Fruit fly (Drosophila melanogaster) whole organism, embryonic: ENCODE measurements around the gene Ugt36D1.

ENCODE experiments used
- Asciz ChIP-seq: fragments of 200-800 bp; sonication (Bioruptor generic); optimal IDR thresholded peaks from 2 replicates; lab custom pipeline; 2017; ENCODE audit warnings: missing biosample characterization, mild to moderate bottlenecking, missing genetic modification characterization, missing genetic modification reagents
- CG11723 ChIP-seq: fragments of 200-800 bp; sonication (Bioruptor generic); optimal IDR thresholded peaks from 2 replicates; lab custom pipeline; 2017; ENCODE audit warnings: missing biosample characterization, mild to moderate bottlenecking, missing genetic modification characterization
- CG1233 ChIP-seq: fragments of 200-800 bp; sonication (Bioruptor generic); optimal IDR thresholded peaks from 4 replicates; lab custom pipeline; 2018; ENCODE audit warnings: missing biosample characterization, mild to moderate bottlenecking, missing genetic modification characterization
- CG13424 ChIP-seq: fragments of 200-800 bp; sonication (Bioruptor generic); optimal IDR thresholded peaks from 2 replicates; lab custom pipeline; 2019; ENCODE audit warnings: missing biosample characterization, mild to moderate bottlenecking, missing genetic modification characterization, moderate library complexity
- CG14710 ChIP-seq: fragments of 200-800 bp; sonication (Bioruptor generic); optimal IDR thresholded peaks from 3 replicates; lab custom pipeline; 2019; ENCODE audit warnings: missing biosample characterization, mild to moderate bottlenecking, missing genetic modification characterization, moderate library complexity
- CG14965 ChIP-seq: fragments of 200-800 bp; sonication (Bioruptor generic); optimal IDR thresholded peaks from 2 replicates; lab custom pipeline; 2016; ENCODE audit warnings: missing biosample characterization, missing genetic modification characterization, borderline replicate concordance
- CG1529 ChIP-seq: fragments of 200-800 bp; sonication (Bioruptor generic); optimal IDR thresholded peaks from 3 replicates; lab custom pipeline; 2018; ENCODE audit warnings: missing biosample characterization, missing genetic modification characterization
- CG15601 ChIP-seq: fragments of 200-800 bp; sonication (Bioruptor generic); optimal IDR thresholded peaks from 3 replicates; lab custom pipeline; 2019; ENCODE audit warnings: missing biosample characterization, mild to moderate bottlenecking, missing genetic modification characterization, moderate library complexity
- CG17361 ChIP-seq: fragments of 200-800 bp; sonication (Bioruptor generic); IDR thresholded peaks from 3 replicates; pipeline ENCODE4 v1.3.6; 2022; ENCODE audit warnings: missing biosample characterization, missing genetic modification characterization
- CG31224 ChIP-seq: fragments of 200-800 bp; sonication (Bioruptor generic); IDR thresholded peaks from 2 replicates; pipeline ENCODE4 v1.3.6; 2022; ENCODE audit warnings: missing biosample characterization, missing genetic modification characterization
- CG32767 ChIP-seq: fragments of 200-800 bp; sonication (Bioruptor generic); IDR thresholded peaks from 2 replicates; pipeline ENCODE4 v1.3.6; 2022; ENCODE audit warnings: missing biosample characterization, missing genetic modification characterization
- CG34224 ChIP-seq: fragments of 200-800 bp; sonication (Bioruptor generic); IDR thresholded peaks from 3 replicates; pipeline ENCODE4 v1.3.6; 2022; ENCODE audit warnings: missing biosample characterization, missing genetic modification characterization; ENCODE audit not compliant: partially characterized antibody
- CG5245 ChIP-seq: fragments of 200-800 bp; sonication (Bioruptor generic); optimal IDR thresholded peaks from 3 replicates; lab custom pipeline; 2016; ENCODE audit warnings: missing biosample characterization, missing genetic modification characterization
- CG8944 ChIP-seq: fragments of 200-800 bp; sonication (Bioruptor generic); optimal IDR thresholded peaks from 3 replicates; lab custom pipeline; 2016; ENCODE audit warnings: missing biosample characterization, missing genetic modification characterization
- Chrac-16 ChIP-seq: fragments of 200-800 bp; sonication (Bioruptor generic); optimal IDR thresholded peaks from 3 replicates; lab custom pipeline; 2016; ENCODE audit warnings: missing biosample characterization, missing genetic modification characterization
- D19A ChIP-seq: fragments of 200-800 bp; optimal IDR thresholded peaks from 3 replicates; lab custom pipeline; 2019; ENCODE audit warnings: missing biosample characterization, mild to moderate bottlenecking, missing genetic modification characterization, moderate library complexity
- Doc3 ChIP-seq: fragments of 200-800 bp; sonication (Bioruptor generic); IDR thresholded peaks from 3 replicates; pipeline ENCODE4 v1.3.6; 2022; ENCODE audit warnings: missing biosample characterization, missing genetic modification characterization; ENCODE audit not compliant: partially characterized antibody
- Dref ChIP-seq: fragments of 200-800 bp; sonication (Bioruptor generic); IDR thresholded peaks from 2 replicates; pipeline ENCODE4 v1.3.6; 2022; ENCODE audit warnings: missing biosample characterization, missing genetic modification characterization
- Ets65A ChIP-seq: fragments of 200-800 bp; sonication (Bioruptor generic); peaks from one replicate; lab custom pipeline; 2016; ENCODE audit warnings: missing biosample characterization, missing genetic modification characterization
- GATAe ChIP-seq: fragments of 200-800 bp; sonication (Bioruptor generic); conservative IDR thresholded peaks from 2 replicates; pipeline ENCODE4 v1.3.6; 2022; ENCODE audit warnings: missing biosample characterization, missing genetic modification characterization
- Hr78 ChIP-seq, 2 experiments: fragments of 200-800 bp in 1 of 2; fragments of >200 bp in 1 of 2; sonication (Bioruptor generic) in 1 of 2; optimal IDR thresholded peaks; 2 replicates each; lab custom pipeline; 2017 to 2019; ENCODE audit warnings: missing biosample characterization in 2 of 2, missing genetic modification characterization in 2 of 2, mild to moderate bottlenecking in 1 of 2, moderate library complexity in 1 of 2
- Jarid2 ChIP-seq: fragments of 200-800 bp; sonication (Bioruptor generic); optimal IDR thresholded peaks from 3 replicates; lab custom pipeline; 2017; ENCODE audit warnings: mild to moderate bottlenecking, missing biosample characterization, missing genetic modification reagents, missing genetic modification characterization
- Mrtf ChIP-seq: fragments of 200-800 bp; sonication (Bioruptor generic); IDR thresholded peaks from 3 replicates; pipeline ENCODE4 v1.3.6; 2022; ENCODE audit warnings: missing biosample characterization, missing genetic modification characterization
- NFAT ChIP-seq: fragments of 200-800 bp; sonication (Bioruptor generic); IDR thresholded peaks from 2 replicates; pipeline ENCODE4 v1.3.6; 2022; ENCODE audit warnings: missing biosample characterization, missing genetic modification characterization
- Nf-YB ChIP-seq: fragments of 200-800 bp; sonication (Bioruptor generic); optimal IDR thresholded peaks from 3 replicates; lab custom pipeline; 2019; ENCODE audit warnings: missing biosample characterization, mild to moderate bottlenecking, missing genetic modification characterization, moderate library complexity
- Nf-YC ChIP-seq: fragments of 200-800 bp; optimal IDR thresholded peaks from 3 replicates; lab custom pipeline; 2019; ENCODE audit warnings: missing biosample characterization, mild to moderate bottlenecking, missing genetic modification characterization, moderate library complexity
- Oaz ChIP-seq: fragments of 200-800 bp; sonication (Bioruptor generic); IDR thresholded peaks from 2 replicates; pipeline ENCODE4 v1.3.6; 2022; ENCODE audit warnings: missing biosample characterization, missing genetic modification characterization
- Oli ChIP-seq: fragments of 200-800 bp; sonication (Bioruptor generic); optimal IDR thresholded peaks from 2 replicates; lab custom pipeline; 2018; ENCODE audit warnings: missing biosample characterization, mild to moderate bottlenecking, missing genetic modification characterization, moderate library complexity
- Rfx ChIP-seq: fragments of 200-800 bp; sonication (Bioruptor generic); IDR thresholded peaks from 2 replicates; pipeline ENCODE4 v1.3.6; 2022; ENCODE audit warnings: missing biosample characterization, missing genetic modification characterization
- Sry-δ ChIP-seq: fragments of 200-800 bp; sonication (Bioruptor generic); optimal IDR thresholded peaks from 2 replicates; lab custom pipeline; 2016; ENCODE audit warnings: missing biosample characterization, missing genetic modification characterization
- Stat92E ChIP-seq, 3 experiments: fragments of >200 bp in 2 of 3; fragments of 200-800 bp in 1 of 3; sonication (Bioruptor generic) in 1 of 3; optimal IDR thresholded peaks; 2 replicates each; lab custom pipeline; 2017 to 2019; ENCODE audit warnings: missing biosample characterization in 3 of 3, missing genetic modification characterization in 3 of 3, mild to moderate bottlenecking in 1 of 3, moderate library complexity in 1 of 3
- ase ChIP-seq: fragments of 200-800 bp; sonication (Bioruptor generic); IDR thresholded peaks from 3 replicates; pipeline ENCODE4 v1.3.6; 2022; ENCODE audit warnings: missing biosample characterization, missing genetic modification characterization
- bigmax ChIP-seq: fragments of 200-800 bp; sonication (Bioruptor generic); optimal IDR thresholded peaks from 2 replicates; lab custom pipeline; 2018; ENCODE audit warnings: missing biosample characterization, mild to moderate bottlenecking, missing genetic modification characterization
- caup ChIP-seq: fragments of 200-800 bp; sonication (Bioruptor generic); optimal IDR thresholded peaks from 3 replicates; lab custom pipeline; 2017; ENCODE audit warnings: missing biosample characterization, mild to moderate bottlenecking, missing genetic modification characterization, moderate library complexity; ENCODE audit not compliant: severe bottlenecking
- cg ChIP-seq: fragments of 200-800 bp; sonication (Bioruptor generic); optimal IDR thresholded peaks from 3 replicates; lab custom pipeline; 2019; ENCODE audit warnings: missing biosample characterization, mild to moderate bottlenecking, missing genetic modification characterization, moderate library complexity
- dm ChIP-seq: fragments of 200-800 bp; sonication (Bioruptor generic); optimal IDR thresholded peaks from 3 replicates; lab custom pipeline; 2016; ENCODE audit warnings: missing biosample characterization, missing genetic modification characterization
- emc ChIP-seq: fragments of 200-800 bp; sonication (Bioruptor generic); optimal IDR thresholded peaks from 2 replicates; lab custom pipeline; 2016; ENCODE audit warnings: missing biosample characterization, missing genetic modification characterization
- gem ChIP-seq: fragments of 200-800 bp; sonication (Bioruptor generic); optimal IDR thresholded peaks from 2 replicates; lab custom pipeline; 2019; ENCODE audit warnings: missing biosample characterization, mild to moderate bottlenecking, missing genetic modification characterization, moderate library complexity
- gfzf ChIP-seq: fragments of 200-800 bp; sonication (Bioruptor generic); optimal IDR thresholded peaks from 2 replicates; lab custom pipeline; 2016; ENCODE audit warnings: missing biosample characterization, mild to moderate bottlenecking, missing genetic modification characterization, moderate library complexity
- lilli ChIP-seq: fragments of 200-800 bp; sonication (Bioruptor generic); optimal IDR thresholded peaks from 3 replicates; lab custom pipeline; 2016; ENCODE audit warnings: missing biosample characterization, missing genetic modification characterization
- lola ChIP-seq, 3 experiments: fragments of >200 bp in 2 of 3; fragments of 200-800 bp in 1 of 3; sonication (Bioruptor generic) in 1 of 3; optimal IDR thresholded peaks; 2 replicates each; lab custom pipeline; 2017 to 2019; ENCODE audit warnings: missing biosample characterization in 3 of 3, missing genetic modification characterization in 3 of 3, mild to moderate bottlenecking in 1 of 3, moderate library complexity in 1 of 3
- sd ChIP-seq: fragments of 200-800 bp; sonication (Bioruptor generic); optimal IDR thresholded peaks from 3 replicates; lab custom pipeline; 2018; ENCODE audit warnings: missing biosample characterization, mild to moderate bottlenecking, missing genetic modification characterization, moderate library complexity
- sisA ChIP-seq: fragments of 200-800 bp; sonication (Bioruptor generic); IDR thresholded peaks from 2 replicates; pipeline ENCODE4 v1.3.6; 2022; ENCODE audit warnings: missing biosample characterization, missing genetic modification characterization
- stwl ChIP-seq: fragments of 200-800 bp; sonication (Bioruptor generic); optimal IDR thresholded peaks from 3 replicates; lab custom pipeline; 2018; ENCODE audit warnings: missing biosample characterization, mild to moderate bottlenecking, missing genetic modification characterization, moderate library complexity
- twi ChIP-seq: fragments of 200-800 bp; optimal IDR thresholded peaks from 2 replicates; lab custom pipeline; 2019; ENCODE audit warnings: missing biosample characterization, mild to moderate bottlenecking, missing genetic modification characterization, moderate library complexity
- unpg ChIP-seq: fragments of 200-800 bp; sonication (Bioruptor generic); optimal IDR thresholded peaks from 3 replicates; lab custom pipeline; 2018; ENCODE audit warnings: missing biosample characterization, mild to moderate bottlenecking, missing genetic modification characterization, moderate library complexity
- zf30C ChIP-seq: fragments of 200-800 bp; sonication (Bioruptor generic); optimal IDR thresholded peaks from 3 replicates; lab custom pipeline; 2018; ENCODE audit warnings: missing biosample characterization, mild to moderate bottlenecking, missing genetic modification characterization

The Ugt36D1 gene

dm6 chr2L:18792806-18793205 lies 30.5 kb upstream of the Ugt36D1 start, which contains the start of gene ham:
TSS of gene ham (minus strand) at chr2L:18792906.
- TF ChIP-seq Doc3 (no peak), D19A (tag; lab: Kevin White, UChicago) (no peak), CG32767 (no peak), caup (GFP tag; lab: Kevin White, UChicago) (no peak), CG1529 (no peak), gem (no peak)

DNA sequence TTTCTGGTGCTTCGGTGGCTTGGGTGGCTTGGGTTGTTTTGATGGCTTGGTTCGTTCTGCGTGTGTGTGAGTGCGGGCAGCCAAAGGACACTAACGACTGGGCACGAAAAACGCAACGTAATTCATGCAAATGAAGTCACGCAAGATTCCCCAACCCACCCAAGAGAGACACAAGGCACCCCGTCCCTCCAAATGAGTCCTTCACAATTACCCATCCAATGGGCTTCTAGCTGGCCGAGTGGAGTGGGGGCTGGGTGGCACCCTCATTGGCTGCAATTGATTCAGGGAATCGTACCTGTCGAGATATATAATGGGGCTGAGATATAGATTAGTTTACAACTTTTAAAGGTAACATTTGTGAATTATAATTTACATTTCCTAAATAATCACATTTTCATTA lies 30.1 kb upstream of the Ugt36D1 start:
- TF ChIP-seq CG8944 (GFP tag; lab: Kevin White, UChicago), result no peak
- no peak for TF ChIP-seq NFAT (GFP tag; lab: Robert Waterston, UW)
- peak; percentile 85 for TF ChIP-seq Nf-YB
- TF ChIP-seq Nf-YC (tag; lab: Kevin White, UChicago), result peak; percentile 58

dm6 chr2L:18795917-18796402 lies 27.4 kb upstream of the Ugt36D1 start:
- TF ChIP-seq CG15601, result no peak
- TF ChIP-seq Mrtf, result no peak
- no peak for TF ChIP-seq ase (GFP tag; lab: Robert Waterston, UW)
- TF ChIP-seq CG5245 (GFP tag; lab: Kevin White, UChicago), result no peak
- TF ChIP-seq dm (GFP tag; lab: Kevin White, UChicago), result no peak
- TF ChIP-seq Asciz (GFP tag; lab: Kevin White, UChicago), result no peak
- no peak for TF ChIP-seq CG14710 (tag; lab: Kevin White, UChicago)
- TF ChIP-seq bigmax (GFP tag; lab: Kevin White, UChicago), result no peak
- no peak for TF ChIP-seq CG1233 (GFP tag; lab: Kevin White, UChicago)
- no peak for TF ChIP-seq Rfx
- TF ChIP-seq CG13424 (tag; lab: Kevin White, UChicago), result no peak
- TF ChIP-seq stwl (tag; lab: Kevin White, UChicago), result no peak
- TF ChIP-seq CG31224 (GFP tag; lab: Robert Waterston, UW), result no peak
- TF ChIP-seq Oaz (GFP tag; lab: Robert Waterston, UW), result no peak
- no peak for TF ChIP-seq lilli
- no peak for TF ChIP-seq gfzf
- TF ChIP-seq sd (tag; lab: Kevin White, UChicago), result no peak
- peak; percentile 73 for TF ChIP-seq GATAe (GFP tag; lab: Robert Waterston, UW)
- TF ChIP-seq CG17361 (GFP tag; lab: Robert Waterston, UW), result no peak
- no peak for TF ChIP-seq Hr78 (GFP tag; optimal IDR thresholded peaks at IDR 0.05; lab: Kevin White, UChicago)
- no peak for TF ChIP-seq CG32767
- peak; percentile 89 for TF ChIP-seq cg (GFP tag; lab: Kevin White, UChicago)
- TF ChIP-seq CG14965, result no peak
- no peak for TF ChIP-seq Sry-δ
- TF ChIP-seq Ets65A (GFP tag; lab: Kevin White, UChicago), result no peak
- TF ChIP-seq unpg (GFP tag; lab: Kevin White, UChicago), result no peak
- no peak for TF ChIP-seq twi (tag; lab: Kevin White, UChicago)
- TF ChIP-seq Oli (tag; lab: Kevin White, UChicago), result no peak
- TF ChIP-seq CG11723 (GFP tag; lab: Kevin White, UChicago), result no peak
- peak; percentile 40; the same call in 2 of the 3 replicates for TF ChIP-seq CG34224 (GFP tag; lab: Robert Waterston, UW)
- peak; percentile 29 for TF ChIP-seq Jarid2
- no peak for TF ChIP-seq Stat92E (GFP tag; optimal IDR thresholded peaks at IDR 0.05; lab: Kevin White, UChicago)
- TF ChIP-seq sisA (GFP tag; lab: Robert Waterston, UW), result no peak
- TF ChIP-seq Dref (GFP tag; lab: Robert Waterston, UW), result no peak
- no peak for TF ChIP-seq lola (GFP tag; optimal IDR thresholded peaks at IDR 0.05; lab: Kevin White, UChicago)
- no peak for TF ChIP-seq zf30C (GFP tag; lab: Kevin White, UChicago)
- TF ChIP-seq emc, result no peak
- TF ChIP-seq Chrac-16, result no peak
